Worm (Caenorhabditis elegans) whole organism, L4/young adult: Measurements from ENCODE around the gene C55C3.73.

Experiments used
- W03F9.2 ChIP-seq: fragments of 150-350 bp; optimal IDR thresholded peaks from 2 replicates; lab custom pipeline; 2014; ENCODE audit warnings: missing biosample characterization, missing genetic modification characterization
- dao-5 ChIP-seq: sonication (generic microtip); optimal IDR thresholded peaks from 2 replicates; lab custom pipeline; 2016; ENCODE audit warnings: missing genotype, missing genetic modification characterization, moderate library complexity, missing compliant biosample characterization
- him-1 ChIP-seq: sonication (generic microtip); optimal IDR thresholded peaks from 2 replicates; lab custom pipeline; 2016; ENCODE audit warnings: missing genotype, missing genetic modification reagents, missing genetic modification characterization, missing compliant biosample characterization

C55C3.73 gene

DNA sequence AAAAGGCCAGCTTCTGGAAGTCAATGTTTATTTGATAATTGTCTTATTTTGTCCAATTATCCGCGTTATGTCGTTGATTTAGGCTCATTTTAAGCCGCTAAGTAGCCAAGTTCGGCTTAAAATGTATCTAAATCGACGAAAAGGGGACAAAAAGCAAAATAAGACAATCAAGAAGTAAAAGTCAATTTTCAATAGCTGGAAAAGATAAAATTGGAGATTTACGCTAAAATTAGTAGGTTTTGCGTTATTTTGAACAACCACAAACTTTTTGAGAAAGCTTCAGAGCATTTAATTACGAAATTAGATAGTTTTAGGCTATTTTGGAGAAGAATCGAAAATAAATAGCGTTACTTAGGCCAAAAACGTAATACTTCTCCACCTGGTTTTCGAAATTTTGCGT is 40.4 kb downstream of the C55C3.73 start:
- no peak for TF ChIP-seq him-1 (tag; lab: Kevin White, UChicago)
- TF ChIP-seq W03F9.2, result no peak
- TF ChIP-seq dao-5 (tag; lab: Kevin White, UChicago), result no peak

DNA sequence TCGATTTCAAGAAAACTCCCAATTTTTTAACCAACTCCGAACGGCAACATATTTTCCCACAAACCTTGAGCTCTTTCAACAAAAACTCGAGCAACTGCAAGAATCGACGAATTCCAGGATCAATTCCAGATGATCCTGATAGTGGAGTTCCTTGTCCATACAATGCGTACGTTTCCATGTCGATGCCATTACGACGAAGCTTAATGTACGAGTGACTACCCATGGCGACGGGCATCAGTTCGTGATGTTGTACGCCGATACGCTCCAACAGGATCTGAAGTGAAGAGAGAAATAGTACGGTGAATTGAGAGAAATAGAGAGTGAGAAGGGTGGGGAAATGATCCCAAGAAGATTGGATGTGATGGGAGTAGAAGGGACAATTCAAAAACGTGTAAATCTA is 41.2 kb downstream of the C55C3.73 start:
- TF ChIP-seq dao-5 (tag; lab: Kevin White, UChicago), result no peak
- no peak for TF ChIP-seq him-1 (tag; lab: Kevin White, UChicago)
- no peak for TF ChIP-seq W03F9.2

DNA sequence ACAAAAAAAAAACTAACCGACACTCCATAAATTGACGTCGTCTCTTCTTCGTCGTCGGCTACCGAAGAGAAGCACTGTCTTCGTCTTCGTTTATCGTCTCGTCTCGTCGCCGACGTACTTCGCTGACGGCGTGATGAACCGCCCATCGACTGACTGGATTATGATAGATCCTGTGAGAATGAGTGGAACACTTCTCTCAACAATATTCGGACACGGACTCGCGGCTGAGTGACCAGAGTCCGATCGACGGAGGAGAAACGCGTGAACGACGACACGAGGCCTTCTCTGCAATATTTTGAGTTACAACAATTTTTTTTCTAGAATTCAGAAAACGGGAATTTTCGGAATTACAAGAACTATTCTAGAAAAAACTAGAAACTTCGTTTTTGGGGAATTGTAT is 43.0 kb downstream of the C55C3.73 start, which contains the start of gene skn-1:
TSS of gene skn-1 (minus strand) at position 146 of the 400 bp plus-strand sequence.
- no peak for TF ChIP-seq W03F9.2
- no peak for TF ChIP-seq him-1 (tag; lab: Kevin White, UChicago)
- TF ChIP-seq dao-5 (tag; lab: Kevin White, UChicago), result no peak

DNA sequence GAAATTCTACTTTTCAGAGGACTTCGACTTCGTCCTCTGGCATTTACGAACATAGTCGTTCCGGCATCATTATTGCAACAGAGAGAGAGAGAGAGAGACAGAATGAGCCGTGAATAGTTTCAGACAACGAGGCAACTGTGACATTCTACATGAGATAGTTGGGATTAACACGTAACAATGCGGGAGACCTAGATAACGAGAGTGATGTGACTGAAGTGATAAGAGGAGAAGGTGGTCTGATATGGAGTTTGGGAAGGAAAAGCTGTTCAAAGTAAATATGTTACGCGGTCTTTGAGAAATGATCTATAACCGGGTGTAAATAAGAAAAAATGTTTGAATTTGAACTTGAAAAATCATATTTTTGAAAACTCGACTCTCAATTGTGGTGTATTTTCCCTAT is 43.8 kb downstream of the C55C3.73 start:
- TF ChIP-seq him-1 (tag; lab: Kevin White, UChicago) (no peak), dao-5 (tag; lab: Kevin White, UChicago) (no peak), W03F9.2 (no peak)

DNA sequence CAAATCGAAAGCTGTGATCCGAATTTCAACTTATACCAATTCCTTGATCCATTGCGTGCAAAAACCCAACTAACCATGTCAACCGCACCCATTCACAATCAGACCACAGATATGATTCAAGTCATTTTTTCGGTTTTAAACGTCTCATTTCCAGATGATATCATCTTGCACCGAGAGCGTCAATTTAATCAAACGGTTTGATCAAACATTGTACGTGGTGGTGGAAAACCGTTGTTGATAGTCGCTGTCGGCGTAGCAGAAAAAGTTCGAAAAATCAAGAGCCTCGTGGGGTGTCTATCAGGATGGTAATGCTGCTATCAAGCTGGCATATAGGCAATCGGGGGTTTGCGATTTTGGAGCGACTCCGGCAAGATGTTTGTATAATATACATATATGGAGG is 44.4 kb downstream of the C55C3.73 start:
- TF ChIP-seq him-1 (tag; lab: Kevin White, UChicago) (no peak), dao-5 (tag; lab: Kevin White, UChicago) (no peak), W03F9.2 (no peak)

DNA sequence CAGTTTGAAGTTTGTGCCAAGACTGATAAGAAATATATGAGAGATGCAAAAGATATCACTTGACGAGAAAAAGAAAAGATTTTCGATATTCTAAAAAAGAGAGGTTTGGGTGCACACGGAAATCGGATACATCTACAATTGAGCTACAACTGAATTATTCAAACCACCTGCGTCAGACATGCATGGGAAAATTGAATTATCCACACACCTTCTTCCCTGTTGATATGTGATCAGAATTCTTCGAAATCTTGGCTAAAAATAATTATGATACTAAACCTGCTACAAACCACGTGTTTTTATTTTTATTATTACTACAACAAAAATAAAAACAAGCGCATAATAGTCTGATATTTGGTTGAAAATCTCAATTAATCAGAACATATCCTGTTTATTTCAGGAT is 45.0 kb downstream of the C55C3.73 start:
- TF ChIP-seq dao-5 (tag; lab: Kevin White, UChicago) (no peak), W03F9.2 (no peak), him-1 (tag; lab: Kevin White, UChicago) (no peak)

DNA sequence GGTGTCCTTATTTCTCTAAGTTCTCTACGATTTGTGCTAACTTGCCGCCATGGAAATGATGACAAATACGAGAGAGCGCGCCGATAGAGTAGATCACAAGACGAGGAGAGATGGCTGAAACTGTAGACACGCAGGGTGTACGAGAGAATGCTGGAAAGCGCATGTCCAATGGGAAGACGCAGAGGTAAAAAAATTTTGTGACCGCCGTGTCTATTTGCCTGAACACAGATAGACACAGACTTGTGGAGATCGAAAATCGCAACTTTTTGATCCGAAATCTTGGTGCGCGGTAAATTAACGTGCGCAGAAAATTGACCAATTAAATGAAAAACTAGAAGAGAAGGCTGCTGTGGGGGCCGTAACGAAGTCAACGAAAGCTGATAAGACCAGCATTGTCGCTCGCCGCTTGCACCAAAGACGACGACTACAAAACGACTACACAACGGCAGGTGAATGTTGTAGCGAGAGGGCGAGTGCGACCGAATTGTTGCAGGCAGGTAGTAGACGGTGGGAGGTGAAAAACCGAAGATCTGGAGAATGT is 46.1 kb downstream of the C55C3.73 start:
- no peak for TF ChIP-seq dao-5 (tag; lab: Kevin White, UChicago)
- no peak for TF ChIP-seq him-1 (tag; lab: Kevin White, UChicago)
- no peak for TF ChIP-seq W03F9.2

DNA sequence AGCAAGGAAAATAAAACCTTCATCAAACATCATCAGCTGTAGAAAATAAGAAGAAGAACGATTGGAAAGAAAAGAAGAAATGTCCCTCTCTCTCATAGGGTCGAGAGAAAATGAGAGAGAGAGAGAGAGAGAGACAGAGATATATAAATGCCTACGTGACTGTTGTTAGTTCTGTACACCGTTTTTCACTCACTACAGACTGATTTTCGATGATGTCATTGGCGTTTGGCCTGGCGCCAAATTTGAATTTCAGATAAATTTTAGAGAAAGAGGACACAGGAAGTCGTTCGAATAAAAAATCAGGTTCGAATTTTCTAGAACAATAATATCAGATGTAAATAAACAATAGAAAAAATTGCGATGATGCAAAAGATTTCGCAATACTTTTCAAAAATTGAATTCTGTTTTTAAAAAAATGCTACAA is 47.3 kb downstream of the C55C3.73 start:
- TF ChIP-seq dao-5 (tag; lab: Kevin White, UChicago), result no peak
- TF ChIP-seq him-1 (tag; lab: Kevin White, UChicago), result no peak
- TF ChIP-seq W03F9.2, result no peak

DNA sequence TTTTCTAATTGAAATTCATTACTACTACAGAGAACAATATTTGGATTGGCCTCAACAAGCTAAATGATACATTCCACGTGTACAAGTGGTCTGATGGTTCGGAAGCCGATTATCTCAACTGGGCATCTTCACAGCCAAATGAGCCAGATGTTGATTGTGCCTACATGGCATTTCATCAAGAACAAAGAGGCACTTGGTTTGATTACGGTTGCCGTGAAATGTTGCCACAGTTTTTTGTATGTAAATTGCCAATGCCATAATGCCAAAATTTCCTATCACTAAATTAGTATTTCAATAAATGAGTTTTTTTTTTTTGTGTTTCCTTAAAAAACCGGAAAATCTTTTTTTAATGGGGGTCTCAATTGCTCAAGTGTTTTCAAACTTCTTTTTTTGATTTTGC is 48.6 kb downstream of the C55C3.73 start:
- TF ChIP-seq W03F9.2, result no peak
- TF ChIP-seq dao-5 (tag; lab: Kevin White, UChicago), result no peak
- TF ChIP-seq him-1 (tag; lab: Kevin White, UChicago), result no peak

DNA sequence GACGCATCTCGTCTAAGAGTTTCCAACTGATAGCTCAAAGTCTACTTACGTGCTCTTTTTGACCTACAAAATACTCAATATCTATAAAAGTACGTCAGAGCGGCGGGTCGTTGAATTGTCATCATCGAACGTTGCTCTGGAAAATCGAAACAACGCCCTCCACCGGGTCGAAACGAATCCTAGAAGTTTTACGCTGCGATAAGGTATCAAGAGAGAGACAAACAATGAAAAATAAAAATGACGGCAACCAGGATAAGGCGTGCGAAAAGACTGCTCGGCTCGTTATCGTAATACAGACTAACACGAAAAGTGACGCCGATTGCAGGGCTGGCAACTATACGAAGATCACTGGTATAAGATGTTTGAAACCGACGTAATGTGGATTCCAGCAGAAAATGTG is 49.0 kb downstream of the C55C3.73 start:
- no peak for TF ChIP-seq W03F9.2
- TF ChIP-seq him-1 (tag; lab: Kevin White, UChicago), result no peak
- no peak for TF ChIP-seq dao-5 (tag; lab: Kevin White, UChicago)

DNA sequence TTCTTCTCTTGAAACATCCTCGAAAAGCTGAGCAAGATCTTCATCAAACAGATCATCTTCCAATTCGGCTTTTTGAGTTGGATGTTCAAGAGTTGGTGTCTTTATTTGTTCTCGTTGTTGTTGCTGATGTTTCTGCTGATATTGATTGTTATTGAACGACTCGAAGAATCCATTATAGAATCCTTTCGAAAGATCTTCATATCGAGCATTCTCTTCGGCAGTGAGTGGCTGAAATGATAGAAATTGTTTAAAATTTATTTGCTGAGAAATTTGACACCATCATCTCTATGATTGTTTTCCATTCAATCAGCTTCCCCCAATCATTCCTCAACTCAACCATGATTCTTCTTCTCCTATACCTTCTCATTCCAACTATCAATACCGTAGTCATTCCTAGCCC is 49.6 kb downstream of the C55C3.73 start, which contains the start of gene clec-178:
TSS of gene clec-178 (plus strand) at position 301 of the 400 bp plus-strand sequence.
- no peak for TF ChIP-seq dao-5 (tag; lab: Kevin White, UChicago)
- TF ChIP-seq W03F9.2, result no peak
- TF ChIP-seq him-1 (tag; lab: Kevin White, UChicago), result no peak
